Worm (Caenorhabditis elegans) whole organism, L1 larva: ENCODE measurements around the gene gpr-1.
A peak's percentile ranks its signal among the peaks of the same experiment; 100 is the strongest.

Experiments
- C04F5.9 ChIP-seq: sonication (generic microtip); optimal IDR thresholded peaks from 2 replicates; lab custom pipeline; 2016; ENCODE audit warnings: missing genetic modification characterization, missing compliant biosample characterization
- C16A3.4 ChIP-seq: fragments of 150-350 bp; optimal IDR thresholded peaks from 2 replicates; lab custom pipeline; 2014; ENCODE audit warnings: missing biosample characterization, missing genetic modification characterization
- C34B4.2 ChIP-seq: sonication (generic microtip); optimal IDR thresholded peaks from 2 replicates; lab custom pipeline; 2017; ENCODE audit warnings: mild to moderate bottlenecking, missing genetic modification characterization, missing compliant biosample characterization
- F16B12.6 ChIP-seq: fragments of 150-350 bp; optimal IDR thresholded peaks from 2 replicates; lab custom pipeline; 2014; ENCODE audit warnings: missing biosample characterization, missing genetic modification characterization
- ama-1 ChIP-seq: fragments of 150-350 bp; optimal IDR thresholded peaks from 2 replicates; lab custom pipeline; 2014
- blmp-1 ChIP-seq: fragments of 150-350 bp; optimal IDR thresholded peaks from 2 replicates; lab custom pipeline; 2014; ENCODE audit warnings: missing biosample characterization, missing genetic modification characterization
- ceh-82 ChIP-seq, 3 experiments: fragments of 150-350 bp in 1 of 3; sonication (generic microtip) in 2 of 3; optimal IDR thresholded peaks; 2 replicates each; lab custom pipeline; 2014 to 2017; ENCODE audit warnings: missing biosample characterization in 3 of 3, missing genetic modification characterization in 3 of 3
- dpl-1 ChIP-seq, 3 experiments: fragments of 150-350 bp in 2 of 3; sonication (generic microtip) in 1 of 3; optimal IDR thresholded peaks; 2 replicates each; lab custom pipeline; 2014 to 2017; ENCODE audit warnings: missing biosample characterization in 3 of 3, missing genetic modification characterization in 3 of 3, missing genetic modification reagents in 3 of 3
- efl-1 ChIP-seq, 4 experiments: fragments of 150-350 bp; optimal IDR thresholded peaks in 3 of 4; peaks in 1 of 4; 1 replicate in 1 of 4; 2 replicates in 3 of 4; lab custom pipeline; 2014; ENCODE audit warnings: missing biosample characterization in 2 of 4, missing genetic modification characterization in 2 of 4, missing genetic modification reagents in 2 of 4
- egl-13 ChIP-seq: sonication (generic microtip); optimal IDR thresholded peaks from 2 replicates; lab custom pipeline; 2016; ENCODE audit warnings: missing genotype, missing genetic modification reagents, missing genetic modification characterization, missing compliant biosample characterization
- egl-27 ChIP-seq, 2 experiments: fragments of 150-350 bp in 1 of 2; sonication (generic microtip); optimal IDR thresholded peaks; 3 replicates each; lab custom pipeline; 2017 to 2018; ENCODE audit warnings: missing biosample characterization in 2 of 2, missing genetic modification characterization in 2 of 2, missing genetic modification reagents in 2 of 2
- elt-3 ChIP-seq, 6 experiments: fragments of 150-350 bp in 1 of 6; sonication (generic microtip); optimal IDR thresholded peaks; 2 replicates each; lab custom pipeline; 2017 to 2018; ENCODE audit warnings: missing biosample characterization in 6 of 6, missing genetic modification characterization in 6 of 6, inconsistent platforms in 1 of 6
- fkh-4 ChIP-seq: sonication (generic microtip); optimal IDR thresholded peaks from 2 replicates; lab custom pipeline; 2016; ENCODE audit warnings: missing compliant biosample characterization, missing genetic modification characterization, borderline replicate concordance
- fos-1 ChIP-seq: fragments of 150-350 bp; optimal IDR thresholded peaks from 2 replicates; lab custom pipeline; 2014; ENCODE audit warnings: missing biosample characterization, missing genetic modification characterization
- hlh-17 ChIP-seq: fragments of 200-800 bp; sonication (Bioruptor generic); optimal IDR thresholded peaks from 2 replicates; lab custom pipeline; 2018; ENCODE audit warnings: missing genetic modification characterization, mild to moderate bottlenecking, missing compliant biosample characterization, moderate library complexity, borderline replicate concordance
- hlh-4 ChIP-seq: sonication (generic microtip); optimal IDR thresholded peaks from 2 replicates; lab custom pipeline; 2016; ENCODE audit warnings: mild to moderate bottlenecking, missing genetic modification characterization, missing compliant biosample characterization
- irx-1 ChIP-seq: sonication (generic microtip); optimal IDR thresholded peaks from 2 replicates; lab custom pipeline; 2016; ENCODE audit warnings: missing genetic modification characterization, missing compliant biosample characterization
- isw-1 ChIP-seq: fragments of 200-800 bp; sonication (Bioruptor generic); IDR thresholded peaks from 2 replicates; pipeline ENCODE4 v1.3.6; 2022; ENCODE audit warnings: missing genetic modification characterization, missing compliant biosample characterization
- lin-15B ChIP-seq: fragments of 150-350 bp; sonication (generic microtip); optimal IDR thresholded peaks from 3 replicates; lab custom pipeline; 2014; ENCODE audit warnings: missing biosample characterization, missing genetic modification characterization
- lin-35 ChIP-seq, 2 experiments: fragments of 150-350 bp; optimal IDR thresholded peaks; 2 replicates each; lab custom pipeline; 2014; ENCODE audit warnings: missing biosample characterization in 2 of 2, missing genetic modification characterization in 2 of 2, missing genetic modification reagents in 2 of 2
- lin-39 ChIP-seq: fragments of 150-350 bp; optimal IDR thresholded peaks from 2 replicates; lab custom pipeline; 2014; ENCODE audit warnings: missing biosample characterization, missing genetic modification reagents, missing genetic modification characterization
- lsy-2 ChIP-seq, 2 experiments: fragments of 150-350 bp; optimal IDR thresholded peaks; 2 replicates each; lab custom pipeline; 2014; ENCODE audit warnings: missing biosample characterization in 2 of 2, missing genetic modification characterization in 2 of 2
- nhr-19 ChIP-seq: fragments of 200-800 bp; sonication (Bioruptor generic); conservative IDR thresholded peaks from 2 replicates; pipeline ENCODE4 v1.3.6; 2022; ENCODE audit warnings: missing genetic modification characterization, missing compliant biosample characterization
- nhr-237 ChIP-seq: fragments of 150-350 bp; optimal IDR thresholded peaks from 2 replicates; lab custom pipeline; 2014; ENCODE audit warnings: missing biosample characterization, missing genetic modification characterization
- nhr-47 ChIP-seq: sonication (generic microtip); optimal IDR thresholded peaks from 2 replicates; lab custom pipeline; 2016; ENCODE audit warnings: mild to moderate bottlenecking, missing genetic modification characterization, moderate library complexity, missing compliant biosample characterization
- nhr-76 ChIP-seq: sonication (generic microtip); optimal IDR thresholded peaks from 2 replicates; lab custom pipeline; 2017; ENCODE audit warnings: missing biosample characterization, missing genetic modification characterization
- nhr-77 ChIP-seq: fragments of 150-350 bp; optimal IDR thresholded peaks from 2 replicates; lab custom pipeline; 2014; ENCODE audit warnings: missing biosample characterization, missing genetic modification characterization
- nhr-85 ChIP-seq: sonication (generic microtip); peaks from one replicate; lab custom pipeline; 2016; ENCODE audit warnings: missing genetic modification characterization, inconsistent platforms, missing compliant biosample characterization
- rnt-1 ChIP-seq: sonication (generic microtip); optimal IDR thresholded peaks from 2 replicates; lab custom pipeline; 2016; ENCODE audit warnings: mild to moderate bottlenecking, missing genetic modification characterization, moderate library complexity, missing compliant biosample characterization
- snpc-4 ChIP-seq: fragments of 150-350 bp; optimal IDR thresholded peaks from 2 replicates; lab custom pipeline; 2014; ENCODE audit warnings: missing biosample characterization, missing genetic modification characterization
- snu-23 ChIP-seq: sonication (generic microtip); optimal IDR thresholded peaks from 2 replicates; lab custom pipeline; 2016; ENCODE audit warnings: missing genetic modification characterization, missing compliant biosample characterization
- sptf-1 ChIP-seq: fragments of 150-350 bp; optimal IDR thresholded peaks from 2 replicates; lab custom pipeline; 2014; ENCODE audit warnings: missing biosample characterization, missing genetic modification characterization
- tbx-2 ChIP-seq: sonication (generic microtip); optimal IDR thresholded peaks from 2 replicates; lab custom pipeline; 2016; ENCODE audit warnings: missing genetic modification characterization, missing compliant biosample characterization
- unc-30 ChIP-seq: sonication (generic microtip); optimal IDR thresholded peaks from 2 replicates; lab custom pipeline; 2017; ENCODE audit warnings: missing biosample characterization, missing genetic modification characterization
- unc-62 ChIP-seq: fragments of 150-350 bp; optimal IDR thresholded peaks from 2 replicates; lab custom pipeline; 2014; ENCODE audit warnings: missing biosample characterization, missing genetic modification reagents, missing genetic modification characterization
- unc-98 ChIP-seq: fragments of 200-800 bp; sonication (Bioruptor generic); IDR thresholded peaks from 2 replicates; pipeline ENCODE4 v1.3.6; 2022; ENCODE audit warnings: missing genetic modification characterization, missing compliant biosample characterization
- xbp-1 ChIP-seq: sonication (generic microtip); optimal IDR thresholded peaks from 2 replicates; lab custom pipeline; 2016; ENCODE audit warnings: missing genetic modification characterization, missing compliant biosample characterization

Gene gpr-1

ce11 chrIII:8614490-8614889, 14.2 kb upstream of the gpr-1 start, which contains the start of gene rha-2:
Gene rha-2 (minus strand): TSS chrIII:8614569.
- TF ChIP-seq lsy-2 (tag; optimal IDR thresholded peaks at IDR 0.05; lab: Kevin White, UChicago) (peak; percentile 31 to 72), C16A3.4 (tag; lab: Kevin White, UChicago) (peak; percentile 42), egl-27 (tag; optimal IDR thresholded peaks at IDR 0.05; lab: Kevin White, UChicago) (no peak), blmp-1 (tag; lab: Kevin White, UChicago) (peak; percentile 15), F16B12.6 (tag; lab: Kevin White, UChicago) (peak; percentile 22), nhr-19 (GFP tag; lab: Robert Waterston, UW) (no peak), tbx-2 (tag; lab: Kevin White, UChicago) (no peak), lin-35 (GFP tag; optimal IDR thresholded peaks at IDR 0.05; lab: Kevin White, UChicago) (peak; percentile 89 to 95), xbp-1 (tag; lab: Kevin White, UChicago) (peak; percentile 5), unc-98 (GFP tag; lab: Robert Waterston, UW) (no peak), lin-15B (peak; percentile 12), nhr-237 (tag; lab: Kevin White, UChicago) (no peak), unc-30 (tag; lab: Kevin White, UChicago) (no peak), isw-1 (GFP tag; lab: Robert Waterston, UW) (peak; percentile 12; the same call in 1 of the 2 replicates), nhr-47 (tag; lab: Kevin White, UChicago) (peak; percentile 3), hlh-4 (tag; lab: Kevin White, UChicago) (no peak), ceh-82 (tag; optimal IDR thresholded peaks at IDR 0.05; lab: Kevin White, UChicago) (peak in 1 of 3 experiments; percentile 27), lin-39 (tag; lab: Kevin White, UChicago) (peak; percentile 11), snu-23 (GFP tag; lab: Kevin White, UChicago) (peak; percentile 13), dpl-1 (GFP tag; optimal IDR thresholded peaks at IDR 0.05; lab: Kevin White, UChicago) (peak; percentile 83 to 91 (median 88)), nhr-76 (tag; lab: Kevin White, UChicago) (no peak), hlh-17 (no peak), efl-1 (optimal IDR thresholded peaks at IDR 0.05; lab: Kevin White, UChicago) (peak; percentile 62 to 88), efl-1 (GFP tag; optimal IDR thresholded peaks at IDR 0.05 in 1 of 2; lab: Kevin White, UChicago) (peak; percentile 90 to 99), sptf-1 (tag; lab: Kevin White, UChicago) (no peak), fkh-4 (tag; lab: Kevin White, UChicago) (no peak), elt-3 (tag; optimal IDR thresholded peaks at IDR 0.05; lab: Kevin White, UChicago) (no peak)

- TF ChIP-seq efl-1 (optimal IDR thresholded peaks at IDR 0.05; lab: Kevin White, UChicago) (no peak), efl-1 (GFP tag; optimal IDR thresholded peaks at IDR 0.05 in 1 of 2; lab: Kevin White, UChicago) (peak in 1 of 2 experiments; percentile 35), lin-35 (GFP tag; optimal IDR thresholded peaks at IDR 0.05; lab: Kevin White, UChicago) (no peak)
- TF ChIP-seq, all 84 proteins: peak for 1
Observed at ce11 chrIII:8616587-8616986, 12.1 kb upstream of the gpr-1 start, which contains the start of gene C06E1.11. Gene C06E1.11 (minus strand): TSS chrIII:8616687.

ce11 chrIII:8618412-8618960, 10.2 kb upstream of the gpr-1 start, which contains the start of gene C13G5.2:
Gene C13G5.2 (minus strand): TSS chrIII:8618462.
- no peak for TF ChIP-seq efl-1 (optimal IDR thresholded peaks at IDR 0.05; lab: Kevin White, UChicago)
- TF ChIP-seq efl-1 (GFP tag; optimal IDR thresholded peaks at IDR 0.05 in 1 of 2; lab: Kevin White, UChicago) = peak in 1 of 2 experiments; percentile 33
- no peak for TF ChIP-seq hlh-17
- TF ChIP-seq, all 84 proteins: peak for 1

- TF ChIP-seq egl-13 (tag; lab: Kevin White, UChicago) (no peak), hlh-17 (no peak), irx-1 (tag; lab: Kevin White, UChicago) (no peak), ama-1 (lab: Kevin White, UChicago) (no peak), fos-1 (tag; lab: Kevin White, UChicago) (no peak), snpc-4 (tag; lab: Kevin White, UChicago) (no peak), lin-35 (GFP tag; optimal IDR thresholded peaks at IDR 0.05; lab: Kevin White, UChicago) (no peak), C04F5.9 (tag; lab: Kevin White, UChicago) (no peak), nhr-85 (tag; lab: Kevin White, UChicago) (no peak), efl-1 (optimal IDR thresholded peaks at IDR 0.05; lab: Kevin White, UChicago) (no peak), efl-1 (GFP tag; optimal IDR thresholded peaks at IDR 0.05 in 1 of 2; lab: Kevin White, UChicago) (no peak), unc-62 (GFP tag; lab: Kevin White, UChicago) (no peak), C34B4.2 (tag; lab: Kevin White, UChicago) (no peak), nhr-77 (tag; lab: Kevin White, UChicago) (no peak), rnt-1 (tag; lab: Kevin White, UChicago) (no peak)
- TF ChIP-seq, all 84 proteins: peak for 0
Observed at ce11 chrIII:8620259-8620658, 8.5 kb upstream of the gpr-1 start.
